Worm (Caenorhabditis elegans) whole organism, L4 larva: Measurements from ENCODE around the gene C45B2.3.

Experiments used
- ama-1 ChIP-seq: fragments of 150-350 bp; optimal IDR thresholded peaks from 2 replicates; lab custom pipeline; 2014; ENCODE audit warnings: inconsistent platforms, mixed read lengths
- ceh-28 ChIP-seq: fragments of 150-350 bp; optimal IDR thresholded peaks from 2 replicates; lab custom pipeline; 2014; ENCODE audit warnings: missing biosample characterization, missing genetic modification reagents, missing genetic modification characterization
- daf-19 ChIP-seq: fragments of 200-800 bp; sonication (Bioruptor generic); conservative IDR thresholded peaks from 2 replicates; pipeline ENCODE4 v1.3.6; 2022; ENCODE audit warnings: missing genetic modification characterization, missing compliant biosample characterization
- egl-27 ChIP-seq: sonication (generic microtip); optimal IDR thresholded peaks from 3 replicates; lab custom pipeline; 2017; ENCODE audit warnings: missing biosample characterization, missing genetic modification reagents, missing genetic modification characterization
- fos-1 ChIP-seq: fragments of 150-350 bp; optimal IDR thresholded peaks from 2 replicates; lab custom pipeline; 2014; ENCODE audit warnings: missing biosample characterization, missing genetic modification characterization
- jun-1 ChIP-seq: fragments of 150-350 bp; optimal IDR thresholded peaks from 2 replicates; lab custom pipeline; 2014; ENCODE audit warnings: missing biosample characterization, missing genetic modification reagents, missing genetic modification characterization
- lin-15B ChIP-seq: fragments of 150-350 bp; sonication (generic microtip); optimal IDR thresholded peaks from 3 replicates; lab custom pipeline; 2014; ENCODE audit warnings: missing biosample characterization, missing genetic modification characterization
- nhr-10 ChIP-seq: fragments of 150-350 bp; optimal IDR thresholded peaks from 2 replicates; lab custom pipeline; 2014; ENCODE audit warnings: missing biosample characterization, missing genetic modification characterization
- nhr-25 ChIP-seq: sonication (generic microtip); optimal IDR thresholded peaks from 2 replicates; lab custom pipeline; 2017; ENCODE audit warnings: missing genetic modification characterization, mild to moderate bottlenecking, missing compliant biosample characterization, antibody characterized with exemption, moderate library complexity, borderline replicate concordance; ENCODE audit not compliant: insufficient read depth
- nhr-28 ChIP-seq: fragments of 150-350 bp; optimal IDR thresholded peaks from 2 replicates; lab custom pipeline; 2014; ENCODE audit warnings: missing biosample characterization, missing genetic modification characterization
- nhr-76 ChIP-seq: fragments of 150-350 bp; optimal IDR thresholded peaks from 2 replicates; lab custom pipeline; 2014; ENCODE audit warnings: missing biosample characterization, missing genetic modification characterization
- unc-39 ChIP-seq: sonication (generic microtip); optimal IDR thresholded peaks from 2 replicates; lab custom pipeline; 2017; ENCODE audit warnings: missing biosample characterization, missing genetic modification characterization
- unc-62 ChIP-seq, 3 experiments: fragments of 150-350 bp in 1 of 3; sonication (generic microtip); optimal IDR thresholded peaks in 2 of 3; peaks in 1 of 3; 1 replicate in 1 of 3; 2 replicates in 2 of 3; lab custom pipeline; 2014 to 2017; ENCODE audit warnings: missing biosample characterization in 3 of 3, missing genetic modification characterization in 3 of 3, missing genetic modification reagents in 3 of 3, missing genotype in 1 of 3

DNA sequence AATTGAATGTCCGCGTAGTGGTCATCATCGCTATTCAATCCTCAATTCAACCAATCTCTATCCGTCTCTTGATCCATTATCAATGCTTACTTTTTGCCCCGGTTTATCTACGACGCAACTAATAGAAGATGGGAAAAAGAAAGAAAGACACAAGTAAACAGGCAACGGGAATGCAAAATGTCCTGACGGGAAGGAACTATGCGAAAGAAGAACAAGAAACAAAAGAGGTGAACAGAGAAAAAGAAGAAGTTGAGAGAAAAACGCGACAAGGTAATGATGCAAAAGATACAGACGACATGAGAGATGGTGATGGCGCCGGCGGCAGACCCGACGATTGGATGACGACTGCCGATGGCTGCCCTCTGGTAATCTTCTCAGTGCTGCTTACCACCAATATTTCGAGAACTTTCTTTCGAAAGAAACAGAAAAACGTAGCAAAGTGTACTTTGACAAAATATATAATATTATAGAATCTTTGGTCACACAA is 40.7 kb upstream of the C45B2.3 start:
- TF ChIP-seq unc-62 (GFP tag; optimal IDR thresholded peaks at IDR 0.05 in 1 of 2; lab: Kevin White, UChicago): peak in 1 of 2 experiments; percentile 10
- no peak for TF ChIP-seq unc-62 (tag; optimal IDR thresholded peaks at IDR 0.05; lab: Kevin White, UChicago)
- no peak for TF ChIP-seq jun-1 (tag; lab: Kevin White, UChicago)
- TF ChIP-seq fos-1 (tag; lab: Kevin White, UChicago): no peak
- TF ChIP-seq ama-1 (lab: Kevin White, UChicago): no peak
- TF ChIP-seq egl-27 (tag; lab: Kevin White, UChicago): no peak
- no peak for TF ChIP-seq lin-15B (tag; lab: Kevin White, UChicago)
- TF ChIP-seq unc-39 (tag; lab: Kevin White, UChicago): no peak
- peak; percentile 75 for TF ChIP-seq nhr-10
- TF ChIP-seq daf-19 (GFP tag; lab: Robert Waterston, UW): no peak
- TF ChIP-seq ceh-28 (tag; lab: Kevin White, UChicago): no peak
- TF ChIP-seq nhr-28 (tag; lab: Kevin White, UChicago): peak; percentile 93
- TF ChIP-seq nhr-76 (tag; lab: Kevin White, UChicago): no peak
- TF ChIP-seq nhr-25 (tag; lab: Kevin White, UChicago): peak; percentile 84
